Worm (Caenorhabditis elegans): ENCODE results near the gene ttx-1.

ce11 chrV:20067075-20067474, 3.1 kb upstream of the ttx-1 start:
- TF ChIP-seq ceh-9 (tag; optimal IDR thresholded peaks at IDR 0.05) (no peak), snpc-4 (tag; optimal IDR thresholded peaks at IDR 0.05) (no peak), sea-2 (GFP tag; optimal IDR thresholded peaks at IDR 0.05) (no peak), ztf-4 (tag; optimal IDR thresholded peaks at IDR 0.05) (no peak), elt-1 (tag; optimal IDR thresholded peaks at IDR 0.05) (no peak)

All from whole organism, L3 larva.